Worm (Caenorhabditis elegans) whole organism, L2 larva: ENCODE measurements around the gene trk-1.

Experiments
- blmp-1 ChIP-seq: sonication (generic microtip); optimal IDR thresholded peaks from 2 replicates; lab custom pipeline; 2017; ENCODE audit warnings: missing genetic modification characterization, mild to moderate bottlenecking, missing compliant biosample characterization, antibody characterized with exemption, moderate library complexity; ENCODE audit not compliant: insufficient read depth
- dmd-4 ChIP-seq: sonication (generic microtip); optimal IDR thresholded peaks from 2 replicates; lab custom pipeline; 2017; ENCODE audit warnings: missing biosample characterization, missing genetic modification characterization
- elt-3 ChIP-seq: sonication (generic microtip); optimal IDR thresholded peaks from 2 replicates; lab custom pipeline; 2017; ENCODE audit warnings: missing biosample characterization, missing genetic modification characterization
- nhr-21 ChIP-seq: fragments of 150-350 bp; optimal IDR thresholded peaks from 2 replicates; lab custom pipeline; 2014; ENCODE audit warnings: missing biosample characterization, missing genetic modification characterization
- nhr-25 ChIP-seq: fragments of 150-350 bp; sonication (generic microtip); optimal IDR thresholded peaks from 3 replicates; lab custom pipeline; 2014; ENCODE audit warnings: missing biosample characterization, missing genetic modification characterization
- nhr-6 ChIP-seq: fragments of 150-350 bp; optimal IDR thresholded peaks from 2 replicates; lab custom pipeline; 2014; ENCODE audit warnings: missing biosample characterization, missing genetic modification characterization
- snpc-4 ChIP-seq: fragments of 150-350 bp; optimal IDR thresholded peaks from 2 replicates; lab custom pipeline; 2014; ENCODE audit warnings: missing biosample characterization, missing genetic modification characterization
- ztf-11 ChIP-seq: sonication (generic microtip); optimal IDR thresholded peaks from 2 replicates; lab custom pipeline; 2017; ENCODE audit warnings: missing biosample characterization, missing genetic modification characterization
- ztf-4 ChIP-seq: fragments of 150-350 bp; optimal IDR thresholded peaks from 2 replicates; lab custom pipeline; 2014; ENCODE audit warnings: missing biosample characterization, missing genetic modification characterization

ce11 chrX:8892808-8893207, 58.0 kb downstream of the trk-1 start, which contains the start of gene C13E3.1:
- no peak for TF ChIP-seq elt-3
- TF ChIP-seq snpc-4 (tag; lab: Kevin White, UChicago): no peak
- TF ChIP-seq blmp-1 (tag; lab: Kevin White, UChicago): no peak
- TF ChIP-seq nhr-21 (tag; lab: Kevin White, UChicago): no peak
- no peak for TF ChIP-seq nhr-6 (tag; lab: Kevin White, UChicago)
- TF ChIP-seq dmd-4: no peak
- TF ChIP-seq ztf-11 (tag; lab: Kevin White, UChicago): no peak
- no peak for TF ChIP-seq ztf-4 (tag; lab: Kevin White, UChicago)
- no peak for TF ChIP-seq nhr-25
